Worm (Caenorhabditis elegans) whole organism, midembryonic: ENCODE data around the gene rad-23.

Source experiments
- T22C8.4 ChIP-seq: fragments of 200-800 bp; sonication (Bioruptor generic); IDR thresholded peaks from 2 replicates; pipeline ENCODE4 v1.3.6; 2022; ENCODE audit warnings: missing genetic modification characterization, missing compliant biosample characterization
- cog-1 ChIP-seq: sonication (generic microtip); optimal IDR thresholded peaks from 2 replicates; lab custom pipeline; 2016; ENCODE audit warnings: missing genetic modification characterization, missing compliant biosample characterization
- flt-1 ChIP-seq: fragments of 200-800 bp; sonication (Bioruptor generic); IDR thresholded peaks from 2 replicates; pipeline ENCODE4 v1.3.6; 2022; ENCODE audit warnings: missing genetic modification characterization, missing compliant biosample characterization
- klf-2 ChIP-seq: fragments of 200-800 bp; sonication (Bioruptor generic); conservative IDR thresholded peaks from 2 replicates; pipeline ENCODE4 v1.3.6; 2022; ENCODE audit warnings: missing genetic modification reagents, missing genetic modification characterization, missing compliant biosample characterization
- med-1 ChIP-seq: sonication (generic microtip); optimal IDR thresholded peaks from 2 replicates; lab custom pipeline; 2017; ENCODE audit warnings: missing genetic modification characterization, mild to moderate bottlenecking, missing compliant biosample characterization, antibody characterized with exemption, missing genetic modification reagents; ENCODE audit not compliant: insufficient read depth
- ref-1 ChIP-seq: fragments of 200-800 bp; sonication (Bioruptor generic); conservative IDR thresholded peaks from 2 replicates; pipeline ENCODE4 v1.3.6; 2022; ENCODE audit warnings: missing genetic modification reagents, missing genetic modification characterization, missing compliant biosample characterization
- tab-1 ChIP-seq: fragments of 200-800 bp; sonication (Bioruptor generic); IDR thresholded peaks from 2 replicates; pipeline ENCODE4 v1.3.6; 2022; ENCODE audit warnings: missing genetic modification characterization, missing compliant biosample characterization
- ztf-23 ChIP-seq: fragments of 200-800 bp; sonication (Bioruptor generic); IDR thresholded peaks from 2 replicates; pipeline ENCODE4 v1.3.6; 2022; ENCODE audit warnings: missing genetic modification reagents, missing genetic modification characterization, missing compliant biosample characterization
- ztf-29 ChIP-seq: fragments of 200-800 bp; sonication (Bioruptor generic); IDR thresholded peaks from 2 replicates; pipeline ENCODE4 v1.3.6; 2022; ENCODE audit warnings: missing genetic modification reagents, missing genetic modification characterization, missing compliant biosample characterization

The rad-23 gene

DNA sequence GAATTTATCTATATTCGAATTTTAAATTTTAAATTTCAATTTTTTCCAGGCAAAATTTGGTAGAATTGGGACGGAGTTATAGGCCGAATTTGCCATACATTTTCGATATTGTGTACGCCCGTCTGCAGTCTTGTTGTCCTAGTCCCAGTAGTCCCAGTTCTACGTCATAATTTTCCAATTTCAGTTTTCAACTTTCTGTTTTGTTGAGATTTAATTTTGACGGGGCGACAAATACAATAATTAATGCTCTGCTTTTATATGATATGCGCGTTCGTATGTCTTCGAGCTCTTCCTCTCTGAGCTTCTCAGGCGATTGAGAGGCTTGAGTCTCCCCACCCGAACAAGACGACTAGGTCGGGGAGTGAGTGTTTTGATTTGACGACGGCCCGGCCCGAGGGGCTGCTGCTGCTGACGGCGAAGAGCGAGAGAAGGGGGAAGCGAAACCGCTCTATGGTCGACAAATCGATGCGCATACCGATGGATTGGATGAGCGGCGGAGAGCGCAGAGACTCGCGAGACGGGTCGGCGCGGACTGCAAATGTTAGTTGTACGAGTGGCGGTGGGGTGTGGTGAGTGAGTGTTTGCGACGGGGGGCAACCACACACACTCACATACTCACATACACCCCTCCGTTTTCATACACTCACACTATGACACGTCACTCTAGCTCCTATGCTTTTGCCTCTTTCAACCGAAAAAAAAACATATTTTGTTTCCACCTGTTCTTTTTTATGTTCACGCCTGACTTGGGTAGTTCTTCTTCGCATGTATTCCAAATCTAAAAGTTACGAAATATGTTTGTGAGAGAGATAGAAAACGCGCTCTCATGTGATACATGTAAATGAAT lies 17.6 kb downstream of the rad-23 start:
- TF ChIP-seq ztf-23 (GFP tag; lab: Robert Waterston, UW) (peak; percentile 83; the same call in 1 of the 2 replicates), flt-1 (GFP tag; lab: Robert Waterston, UW) (peak; percentile 80), tab-1 (GFP tag; lab: Robert Waterston, UW) (peak; percentile 75), med-1 (GFP tag; lab: Kevin White, UChicago) (no peak), ref-1 (GFP tag; lab: Robert Waterston, UW) (no peak), T22C8.4 (GFP tag; lab: Robert Waterston, UW) (peak; percentile 83), cog-1 (tag; lab: Kevin White, UChicago) (peak; percentile 93), ztf-29 (GFP tag; lab: Robert Waterston, UW) (peak; percentile 71), klf-2 (0 out of 2 replicates have a peak, but pooled peaks have one; percentile 40)

DNA sequence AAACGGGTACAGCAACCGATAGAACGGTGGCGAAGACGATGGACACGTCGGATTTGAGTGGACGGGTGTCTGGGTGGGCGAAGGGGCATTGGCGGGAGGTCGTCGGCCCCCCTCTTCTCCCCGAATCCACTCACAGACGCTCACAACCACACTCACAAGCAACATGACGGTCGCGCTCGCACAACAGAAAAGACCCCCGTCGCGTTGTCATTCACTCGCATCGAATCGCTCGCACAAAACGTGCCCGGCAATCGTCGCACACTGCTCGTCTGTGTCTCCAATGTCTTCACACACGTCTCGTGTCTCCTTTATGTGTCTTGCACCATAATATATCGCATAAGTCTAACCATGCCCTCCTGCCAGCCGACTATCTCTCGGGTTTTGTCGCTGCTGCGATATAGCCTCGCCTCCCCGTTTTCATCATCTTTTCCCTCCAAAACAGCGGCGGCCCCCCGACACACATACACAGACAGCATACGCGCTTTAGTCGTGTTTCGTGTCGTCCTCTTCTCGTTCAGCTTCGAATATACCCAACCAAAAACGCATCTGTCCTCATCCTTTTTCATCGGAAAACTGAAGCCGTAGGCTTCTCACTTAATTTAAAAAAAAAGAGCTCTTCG lies 18.4 kb downstream of the rad-23 start:
- TF ChIP-seq med-1 (GFP tag; lab: Kevin White, UChicago) = no peak
- TF ChIP-seq klf-2 = no peak
- TF ChIP-seq flt-1 (GFP tag; lab: Robert Waterston, UW) = peak; percentile 80
- TF ChIP-seq ztf-29 (GFP tag; lab: Robert Waterston, UW) = no peak
- TF ChIP-seq cog-1 (tag; lab: Kevin White, UChicago) = peak; percentile 89
- TF ChIP-seq T22C8.4 (GFP tag; lab: Robert Waterston, UW) = peak; percentile 24; the same call in 1 of the 2 replicates
- 0 out of 2 replicates have a peak, but pooled peaks have one; percentile 75 for TF ChIP-seq tab-1 (GFP tag; lab: Robert Waterston, UW)
- no peak for TF ChIP-seq ref-1 (GFP tag; lab: Robert Waterston, UW)
- TF ChIP-seq ztf-23 (GFP tag; lab: Robert Waterston, UW) = peak; percentile 55; the same call in 1 of the 2 replicates

DNA sequence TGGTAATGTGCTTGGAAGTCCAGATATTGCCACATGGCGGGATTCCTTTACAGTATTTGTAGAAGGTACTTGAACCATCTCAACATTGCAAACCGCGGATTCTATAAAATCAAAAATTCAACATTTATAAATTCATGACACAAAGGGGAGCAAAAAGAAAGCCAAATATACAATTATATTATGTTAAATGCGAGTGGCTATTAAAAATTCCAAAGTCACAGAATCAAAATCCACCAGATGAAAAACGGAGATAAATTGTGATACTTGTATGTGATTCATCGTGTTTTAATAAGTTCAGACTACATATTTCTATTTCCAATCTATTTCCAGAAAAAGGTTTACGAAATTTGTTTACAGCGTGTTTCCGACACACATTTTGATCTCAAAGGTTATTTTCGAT lies 19.0 kb downstream of the rad-23 start, which contains the start of gene din-1:
din-1 (minus strand) TSS at position 101 of the 400 bp plus-strand sequence.
- no peak for TF ChIP-seq ztf-29 (GFP tag; lab: Robert Waterston, UW)
- TF ChIP-seq T22C8.4 (GFP tag; lab: Robert Waterston, UW) = no peak
- no peak for TF ChIP-seq klf-2
- no peak for TF ChIP-seq ref-1 (GFP tag; lab: Robert Waterston, UW)
- TF ChIP-seq med-1 (GFP tag; lab: Kevin White, UChicago) = no peak
- no peak for TF ChIP-seq cog-1 (tag; lab: Kevin White, UChicago)
- TF ChIP-seq tab-1 (GFP tag; lab: Robert Waterston, UW) = no peak
- TF ChIP-seq ztf-23 (GFP tag; lab: Robert Waterston, UW) = no peak
- no peak for TF ChIP-seq flt-1 (GFP tag; lab: Robert Waterston, UW)

DNA sequence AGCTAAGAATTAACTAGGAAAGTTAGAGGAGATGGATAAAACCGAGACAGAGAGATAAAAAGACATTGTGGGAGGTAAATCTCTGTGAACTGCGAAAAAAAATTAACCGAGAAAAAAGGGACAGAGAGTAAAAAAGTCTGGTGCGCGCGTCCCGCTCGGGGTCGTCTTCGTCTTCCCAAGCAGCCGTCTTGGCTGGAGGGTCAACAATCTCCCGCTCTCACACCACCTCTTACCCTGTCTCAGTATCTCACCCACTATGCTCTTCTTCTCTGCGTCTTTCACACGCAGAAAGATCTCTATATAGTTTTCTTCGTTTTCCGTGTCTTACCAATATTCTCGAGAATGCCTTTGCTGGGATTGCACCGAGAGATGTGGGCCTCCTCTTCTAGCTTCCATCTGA lies 19.8 kb downstream of the rad-23 start:
- TF ChIP-seq ztf-23 (GFP tag; lab: Robert Waterston, UW) (no peak), ref-1 (GFP tag; lab: Robert Waterston, UW) (0 out of 2 replicates have a peak, but pooled peaks have one; percentile 6), cog-1 (tag; lab: Kevin White, UChicago) (no peak), flt-1 (GFP tag; lab: Robert Waterston, UW) (no peak)

DNA sequence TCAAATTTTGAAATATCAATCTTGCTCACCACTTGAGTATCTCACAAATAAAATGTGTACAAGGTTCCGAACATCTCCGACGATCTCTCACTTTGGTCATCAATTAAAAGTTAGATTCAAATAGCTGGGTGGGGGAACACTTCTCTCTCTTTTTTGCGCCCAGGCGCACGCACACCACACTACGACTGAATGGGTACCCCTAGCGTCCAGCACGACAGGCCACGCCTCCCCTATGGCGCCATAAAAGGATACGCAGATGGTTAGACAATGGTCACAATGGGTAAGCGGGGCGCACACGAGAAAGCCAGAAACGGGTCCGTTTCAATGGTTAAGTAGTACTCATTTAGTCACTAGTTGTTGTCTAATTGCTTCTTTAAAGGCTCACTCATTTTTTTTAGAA lies 22.6 kb downstream of the rad-23 start:
- TF ChIP-seq klf-2 (no peak), cog-1 (tag; lab: Kevin White, UChicago) (no peak), tab-1 (GFP tag; lab: Robert Waterston, UW) (no peak), T22C8.4 (GFP tag; lab: Robert Waterston, UW) (no peak), ztf-29 (GFP tag; lab: Robert Waterston, UW) (no peak), ztf-23 (GFP tag; lab: Robert Waterston, UW) (no peak), ref-1 (GFP tag; lab: Robert Waterston, UW) (no peak), med-1 (GFP tag; lab: Kevin White, UChicago) (no peak), flt-1 (GFP tag; lab: Robert Waterston, UW) (no peak)

DNA sequence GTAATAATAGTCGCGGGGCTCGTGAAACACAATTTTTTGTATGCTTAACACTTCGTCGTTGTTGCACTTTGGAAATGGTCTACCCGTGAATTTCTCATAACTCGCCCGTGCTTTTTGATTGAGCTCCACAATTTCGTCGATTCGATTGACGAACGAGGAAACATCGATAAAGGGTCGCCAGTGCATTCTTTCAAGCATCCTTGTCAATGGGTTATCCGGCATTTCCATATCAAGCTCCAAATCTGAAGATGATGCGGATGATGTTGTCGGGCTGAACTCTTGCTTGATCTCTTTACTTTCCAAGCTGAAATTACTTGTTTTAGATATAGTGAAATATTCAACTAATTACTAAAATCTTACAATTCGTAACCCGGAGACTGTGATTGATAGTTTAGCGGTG lies 24.6 kb downstream of the rad-23 start:
- no peak for TF ChIP-seq cog-1 (tag; lab: Kevin White, UChicago)
- no peak for TF ChIP-seq T22C8.4 (GFP tag; lab: Robert Waterston, UW)
- TF ChIP-seq ref-1 (GFP tag; lab: Robert Waterston, UW) = no peak
- TF ChIP-seq ztf-29 (GFP tag; lab: Robert Waterston, UW) = no peak
- no peak for TF ChIP-seq med-1 (GFP tag; lab: Kevin White, UChicago)
- no peak for TF ChIP-seq klf-2
- no peak for TF ChIP-seq tab-1 (GFP tag; lab: Robert Waterston, UW)
- no peak for TF ChIP-seq ztf-23 (GFP tag; lab: Robert Waterston, UW)
- TF ChIP-seq flt-1 (GFP tag; lab: Robert Waterston, UW) = no peak

DNA sequence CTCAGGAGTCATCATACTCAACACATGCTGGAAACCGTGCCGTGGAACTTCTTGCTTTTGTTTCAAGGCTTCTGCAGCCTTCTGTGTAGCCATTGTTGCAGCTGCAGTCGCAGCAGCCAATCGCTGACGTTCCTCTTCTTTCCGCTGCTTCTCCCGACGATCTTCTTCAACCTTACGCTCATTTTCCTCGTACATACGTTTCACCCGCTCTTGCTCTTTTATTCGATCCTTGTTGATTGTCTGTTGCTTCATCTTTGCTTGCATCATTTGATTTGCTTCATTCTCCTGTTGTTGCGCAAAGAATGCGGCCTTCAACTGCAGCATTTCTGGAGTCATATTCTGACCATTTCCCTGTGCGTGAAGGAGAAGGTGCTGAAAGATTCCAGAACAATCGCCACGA lies 29.9 kb downstream of the rad-23 start:
- no peak for TF ChIP-seq T22C8.4 (GFP tag; lab: Robert Waterston, UW)
- no peak for TF ChIP-seq flt-1 (GFP tag; lab: Robert Waterston, UW)
- no peak for TF ChIP-seq tab-1 (GFP tag; lab: Robert Waterston, UW)
- no peak for TF ChIP-seq ref-1 (GFP tag; lab: Robert Waterston, UW)
- TF ChIP-seq klf-2 = no peak
- TF ChIP-seq ztf-29 (GFP tag; lab: Robert Waterston, UW) = no peak
- no peak for TF ChIP-seq cog-1 (tag; lab: Kevin White, UChicago)
- TF ChIP-seq med-1 (GFP tag; lab: Kevin White, UChicago) = no peak
- TF ChIP-seq ztf-23 (GFP tag; lab: Robert Waterston, UW) = no peak

DNA sequence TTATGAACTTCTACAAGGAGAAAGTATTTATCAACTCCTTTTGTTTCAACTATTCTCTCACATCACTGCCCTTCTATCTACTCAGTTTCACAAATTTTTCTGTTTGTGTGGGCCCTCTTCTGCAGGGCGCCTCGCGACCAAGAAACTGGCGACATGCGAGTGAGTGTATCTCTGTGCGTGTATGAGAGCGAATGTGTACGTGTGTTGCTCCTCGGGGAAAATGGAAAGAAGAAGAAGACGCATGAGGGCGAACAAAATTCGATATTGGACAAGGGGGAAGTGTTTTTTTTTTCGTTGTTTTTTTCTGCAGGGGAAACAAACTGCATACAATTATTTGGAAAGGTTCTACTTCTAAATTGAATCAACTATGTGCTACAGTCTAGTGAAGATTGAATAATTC lies 31.0 kb downstream of the rad-23 start:
- TF ChIP-seq tab-1 (GFP tag; lab: Robert Waterston, UW) (no peak), klf-2 (no peak), T22C8.4 (GFP tag; lab: Robert Waterston, UW) (no peak), ztf-29 (GFP tag; lab: Robert Waterston, UW) (no peak), flt-1 (GFP tag; lab: Robert Waterston, UW) (no peak), ztf-23 (GFP tag; lab: Robert Waterston, UW) (no peak), med-1 (GFP tag; lab: Kevin White, UChicago) (no peak), ref-1 (GFP tag; lab: Robert Waterston, UW) (no peak), cog-1 (tag; lab: Kevin White, UChicago) (no peak)
